Fruit fly (Drosophila melanogaster) whole organism, embryonic: ENCODE results near the gene tutl.

ENCODE experiments used
- Abd-B ChIP-seq: fragments of 200-800 bp; sonication (Bioruptor generic); optimal IDR thresholded peaks from 2 replicates; lab custom pipeline; 2018; ENCODE audit warnings: missing biosample characterization, mild to moderate bottlenecking, missing genetic modification characterization, moderate library complexity
- Adf1 ChIP-seq: fragments of 200-800 bp; sonication (Bioruptor generic); IDR thresholded peaks from 2 replicates; pipeline ENCODE4 v1.3.6; 2022; ENCODE audit warnings: missing biosample characterization, missing genetic modification characterization
- Antp ChIP-seq: fragments of 200-800 bp; sonication (Bioruptor generic); optimal IDR thresholded peaks from 3 replicates; lab custom pipeline; 2016; ENCODE audit warnings: missing biosample characterization, missing genetic modification characterization
- Bdp1 ChIP-seq: fragments of 200-800 bp; sonication (Bioruptor generic); optimal IDR thresholded peaks from 3 replicates; lab custom pipeline; 2016; ENCODE audit warnings: missing biosample characterization, missing genetic modification characterization
- C15 ChIP-seq: fragments of 200-800 bp; sonication (Bioruptor generic); IDR thresholded peaks from 3 replicates; pipeline ENCODE4 v1.3.6; 2022; ENCODE audit warnings: missing biosample characterization, missing genetic modification characterization
- CG10147 ChIP-seq: fragments of 200-800 bp; sonication (Bioruptor generic); optimal IDR thresholded peaks from 2 replicates; lab custom pipeline; 2019; ENCODE audit warnings: missing biosample characterization, mild to moderate bottlenecking, missing genetic modification characterization, moderate library complexity
- CG10462 ChIP-seq: fragments of 200-800 bp; sonication (Bioruptor generic); optimal IDR thresholded peaks from 2 replicates; lab custom pipeline; 2016; ENCODE audit warnings: missing biosample characterization, missing genetic modification characterization
- CG10654 ChIP-seq: fragments of 200-800 bp; sonication (Bioruptor generic); optimal IDR thresholded peaks from 2 replicates; lab custom pipeline; 2016; ENCODE audit warnings: missing biosample characterization, missing genetic modification characterization
- CG11085 ChIP-seq: fragments of 200-800 bp; sonication (Bioruptor generic); IDR thresholded peaks from 2 replicates; pipeline ENCODE4 v1.3.6; 2022; ENCODE audit warnings: missing biosample characterization, missing genetic modification characterization
- CG11456 ChIP-seq: fragments of 200-800 bp; sonication (Bioruptor generic); IDR thresholded peaks from 3 replicates; pipeline ENCODE4 v1.3.6; 2022; ENCODE audit warnings: missing biosample characterization, missing genetic modification characterization
- CG14050 ChIP-seq: fragments of 200-800 bp; sonication (Bioruptor generic); IDR thresholded peaks from 3 replicates; pipeline ENCODE4 v1.3.6; 2022; ENCODE audit warnings: missing biosample characterization, missing genetic modification characterization
- CG15696 ChIP-seq: fragments of 200-800 bp; sonication (Bioruptor generic); optimal IDR thresholded peaks from 2 replicates; lab custom pipeline; 2019; ENCODE audit warnings: missing biosample characterization, mild to moderate bottlenecking, missing genetic modification characterization, moderate library complexity
- CG1602 ChIP-seq: fragments of 200-800 bp; sonication (Bioruptor generic); optimal IDR thresholded peaks from 3 replicates; lab custom pipeline; 2016; ENCODE audit warnings: missing biosample characterization, missing genetic modification characterization
- CG17612 ChIP-seq: fragments of 200-800 bp; sonication (Bioruptor generic); IDR thresholded peaks from 2 replicates; pipeline ENCODE4 v1.3.6; 2022; ENCODE audit warnings: missing biosample characterization, missing genetic modification characterization
- CG17829 ChIP-seq: fragments of 200-800 bp; optimal IDR thresholded peaks from 2 replicates; lab custom pipeline; 2019; ENCODE audit warnings: missing biosample characterization, mild to moderate bottlenecking, missing genetic modification characterization, moderate library complexity
- CG18599 ChIP-seq: fragments of 200-800 bp; sonication (Bioruptor generic); optimal IDR thresholded peaks from 3 replicates; lab custom pipeline; 2017; ENCODE audit warnings: missing biosample characterization, missing genetic modification characterization, mild to moderate bottlenecking, moderate library complexity, missing genetic modification reagents
- CG34422 ChIP-seq: fragments of 200-800 bp; sonication (Bioruptor generic); IDR thresholded peaks from 3 replicates; pipeline ENCODE4 v1.3.6; 2022; ENCODE audit warnings: missing biosample characterization, missing genetic modification characterization
- CG4328 ChIP-seq: fragments of 200-800 bp; sonication (Bioruptor generic); optimal IDR thresholded peaks from 3 replicates; lab custom pipeline; 2017; ENCODE audit warnings: missing biosample characterization, missing genetic modification reagents, missing genetic modification characterization
- CG4730 ChIP-seq: fragments of 200-800 bp; sonication (Bioruptor generic); IDR thresholded peaks from 2 replicates; pipeline ENCODE4 v1.3.6; 2022; ENCODE audit warnings: missing biosample characterization, missing genetic modification characterization
- CG6813 ChIP-seq: fragments of 200-800 bp; sonication (Bioruptor generic); optimal IDR thresholded peaks from 2 replicates; lab custom pipeline; 2017; ENCODE audit warnings: missing biosample characterization, missing genetic modification characterization, mild to moderate bottlenecking, moderate library complexity, missing genetic modification reagents
- CG9727 ChIP-seq: fragments of 200-800 bp; sonication (Bioruptor generic); optimal IDR thresholded peaks from 3 replicates; lab custom pipeline; 2017; ENCODE audit warnings: missing biosample characterization, mild to moderate bottlenecking, missing genetic modification characterization
- CHES-1-like ChIP-seq: fragments of 200-800 bp; sonication (Bioruptor generic); optimal IDR thresholded peaks from 2 replicates; lab custom pipeline; 2016; ENCODE audit warnings: missing biosample characterization, missing genetic modification characterization
- D19A ChIP-seq: fragments of 200-800 bp; optimal IDR thresholded peaks from 3 replicates; lab custom pipeline; 2019; ENCODE audit warnings: missing biosample characterization, mild to moderate bottlenecking, missing genetic modification characterization, moderate library complexity
- Dbx ChIP-seq: fragments of 200-800 bp; sonication (Bioruptor generic); IDR thresholded peaks from 3 replicates; pipeline ENCODE4 v1.3.6; 2022; ENCODE audit warnings: missing biosample characterization, missing genetic modification characterization
- Doc3 ChIP-seq: fragments of 200-800 bp; sonication (Bioruptor generic); IDR thresholded peaks from 3 replicates; pipeline ENCODE4 v1.3.6; 2022; ENCODE audit warnings: missing biosample characterization, missing genetic modification characterization; ENCODE audit not compliant: partially characterized antibody
- E2f1 ChIP-seq: fragments of 200-800 bp; sonication (Bioruptor generic); IDR thresholded peaks from 2 replicates; pipeline ENCODE4 v1.3.6; 2022; ENCODE audit warnings: missing biosample characterization, missing genetic modification characterization
- Hey ChIP-seq: fragments of 200-800 bp; sonication (Bioruptor generic); optimal IDR thresholded peaks from 3 replicates; lab custom pipeline; 2018; ENCODE audit warnings: missing biosample characterization, mild to moderate bottlenecking, missing genetic modification characterization
- Myb ChIP-seq: fragments of 200-800 bp; sonication (Bioruptor generic); optimal IDR thresholded peaks from 2 replicates; lab custom pipeline; 2016; ENCODE audit warnings: missing biosample characterization, missing genetic modification characterization
- abd-A ChIP-seq: fragments of 200-800 bp; sonication (Bioruptor generic); optimal IDR thresholded peaks from 3 replicates; lab custom pipeline; 2019; ENCODE audit warnings: missing biosample characterization, mild to moderate bottlenecking, missing genetic modification characterization, moderate library complexity
- btn ChIP-seq: fragments of 200-800 bp; sonication (Bioruptor generic); optimal IDR thresholded peaks from 2 replicates; lab custom pipeline; 2016; ENCODE audit warnings: missing biosample characterization, missing genetic modification characterization
- cas ChIP-seq: fragments of 200-800 bp; sonication (Bioruptor generic); IDR thresholded peaks from 2 replicates; pipeline ENCODE4 v1.3.6; 2022; ENCODE audit warnings: missing biosample characterization, missing genetic modification characterization
- cg ChIP-seq: fragments of 200-800 bp; sonication (Bioruptor generic); optimal IDR thresholded peaks from 3 replicates; lab custom pipeline; 2019; ENCODE audit warnings: missing biosample characterization, mild to moderate bottlenecking, missing genetic modification characterization, moderate library complexity
- dan ChIP-seq: fragments of 200-800 bp; sonication (Bioruptor generic); IDR thresholded peaks from 2 replicates; pipeline ENCODE4 v1.3.6; 2022; ENCODE audit warnings: missing biosample characterization, missing genetic modification characterization
- ems ChIP-seq: fragments of 200-800 bp; sonication (Bioruptor generic); optimal IDR thresholded peaks from 3 replicates; lab custom pipeline; 2016; ENCODE audit warnings: missing biosample characterization, missing genetic modification characterization
- eyg ChIP-seq: fragments of 200-800 bp; sonication (Bioruptor generic); optimal IDR thresholded peaks from 3 replicates; lab custom pipeline; 2016; ENCODE audit warnings: missing biosample characterization, missing genetic modification characterization
- fd96Cb ChIP-seq: fragments of 200-800 bp; sonication (Bioruptor generic); optimal IDR thresholded peaks from 2 replicates; lab custom pipeline; 2018; ENCODE audit warnings: missing biosample characterization, mild to moderate bottlenecking, missing genetic modification characterization, moderate library complexity
- fru ChIP-seq: fragments of >200 bp; optimal IDR thresholded peaks from 2 replicates; lab custom pipeline; 2017
- ftz-f1 ChIP-seq: fragments of 200-800 bp; sonication (Bioruptor generic); optimal IDR thresholded peaks from 2 replicates; lab custom pipeline; 2016; ENCODE audit warnings: missing biosample characterization, missing genetic modification characterization
- her ChIP-seq: fragments of 200-800 bp; sonication (Bioruptor generic); optimal IDR thresholded peaks from 2 replicates; lab custom pipeline; 2016; ENCODE audit warnings: missing biosample characterization, missing genetic modification characterization
- jumu ChIP-seq: fragments of 200-800 bp; sonication (Bioruptor generic); optimal IDR thresholded peaks from 3 replicates; lab custom pipeline; 2016; ENCODE audit warnings: missing biosample characterization, missing genetic modification characterization
- oc ChIP-seq: fragments of 200-800 bp; sonication (Bioruptor generic); optimal IDR thresholded peaks from 2 replicates; lab custom pipeline; 2018; ENCODE audit warnings: missing biosample characterization, mild to moderate bottlenecking, missing genetic modification characterization, moderate library complexity
- pzg ChIP-seq: fragments of 200-800 bp; sonication (Bioruptor generic); optimal IDR thresholded peaks from 3 replicates; lab custom pipeline; 2018; ENCODE audit warnings: missing biosample characterization, mild to moderate bottlenecking, missing genetic modification characterization, moderate library complexity
- scrt ChIP-seq: fragments of 200-800 bp; sonication (Bioruptor generic); optimal IDR thresholded peaks from 2 replicates; lab custom pipeline; 2018; ENCODE audit warnings: missing biosample characterization, mild to moderate bottlenecking, missing genetic modification characterization, moderate library complexity
- sim ChIP-seq: fragments of 200-800 bp; sonication (Bioruptor generic); IDR thresholded peaks from 2 replicates; pipeline ENCODE4 v1.3.6; 2022; ENCODE audit warnings: missing biosample characterization, missing genetic modification characterization
- slou ChIP-seq: fragments of 200-800 bp; sonication (Bioruptor generic); optimal IDR thresholded peaks from 3 replicates; lab custom pipeline; 2016; ENCODE audit warnings: missing biosample characterization, missing genetic modification characterization
- tap ChIP-seq: fragments of 200-800 bp; optimal IDR thresholded peaks from 3 replicates; lab custom pipeline; 2019; ENCODE audit warnings: missing biosample characterization, mild to moderate bottlenecking, missing genetic modification characterization, moderate library complexity
- tna ChIP-seq: fragments of 200-800 bp; sonication (Bioruptor generic); IDR thresholded peaks from 2 replicates; pipeline ENCODE4 v1.3.6; 2022; ENCODE audit warnings: missing biosample characterization, missing genetic modification characterization; ENCODE audit not compliant: partially characterized antibody
- tx ChIP-seq: fragments of 200-800 bp; sonication (Bioruptor generic); optimal IDR thresholded peaks from 2 replicates; lab custom pipeline; 2016; ENCODE audit warnings: missing biosample characterization, missing genetic modification characterization
- wdn ChIP-seq: fragments of 200-800 bp; sonication (Bioruptor generic); IDR thresholded peaks from 2 replicates; pipeline ENCODE4 v1.3.6; 2022; ENCODE audit warnings: missing biosample characterization, missing genetic modification characterization
- yki ChIP-seq: fragments of >200 bp; optimal IDR thresholded peaks from 3 replicates; lab custom pipeline; 2018
- z ChIP-seq: fragments of 200-800 bp; sonication (Bioruptor generic); IDR thresholded peaks from 3 replicates; pipeline ENCODE4 v1.3.6; 2022; ENCODE audit warnings: missing biosample characterization, missing genetic modification characterization

The tutl gene

DNA sequence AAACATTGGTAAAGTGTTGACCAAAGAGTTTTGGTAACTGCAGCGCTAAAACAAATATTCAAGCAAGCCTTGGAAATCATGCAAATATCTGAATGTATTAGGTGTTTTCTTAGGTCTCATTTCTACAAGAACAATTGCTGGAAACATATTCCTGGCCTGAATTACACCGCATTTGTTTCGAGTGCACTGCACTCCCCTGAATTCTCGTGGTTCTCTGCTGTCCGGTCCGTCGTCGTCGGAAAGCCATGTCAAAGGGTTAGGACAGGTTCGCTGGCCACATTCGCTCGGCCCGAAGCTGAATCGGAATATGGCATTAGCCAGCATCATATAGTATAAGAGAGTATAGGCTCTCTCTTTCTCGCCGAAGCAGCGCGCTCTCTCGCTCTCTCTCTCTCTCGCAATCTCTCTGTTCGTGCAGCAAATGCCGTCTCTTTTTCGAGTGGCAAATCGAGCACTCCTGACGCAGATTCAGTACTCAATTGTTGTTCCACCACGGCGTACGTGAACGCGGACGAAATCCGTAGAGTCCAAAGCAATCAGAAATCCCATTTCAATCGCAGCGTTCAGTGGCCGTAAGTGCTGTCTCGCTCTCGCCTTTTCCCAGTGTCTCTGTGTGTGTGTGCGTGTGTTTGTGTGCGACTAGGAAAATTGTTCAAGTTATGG is at the start of gene tutl (continued):
- TF ChIP-seq CG6813 (GFP tag; lab: Kevin White, UChicago) (peak; percentile 65), abd-A (tag; lab: Kevin White, UChicago) (peak; percentile 68), z (GFP tag; lab: Robert Waterston, UW) (peak; percentile 85), CG1602 (GFP tag; lab: Kevin White, UChicago) (peak; percentile 86), CG11085 (GFP tag; lab: Robert Waterston, UW) (peak; percentile 45; the same call in 1 of the 2 replicates), wdn (GFP tag; lab: Robert Waterston, UW) (peak; percentile 77; the same call in 1 of the 2 replicates), tna (GFP tag; lab: Robert Waterston, UW) (no peak), Abd-B (GFP tag; lab: Kevin White, UChicago) (peak; percentile 60), cas (GFP tag; lab: Robert Waterston, UW) (0 out of 2 replicates have a peak, but pooled peaks have one; percentile 20), tx (GFP tag; lab: Kevin White, UChicago) (peak; percentile 86), fd96Cb (peak; percentile 79), ems (GFP tag; lab: Kevin White, UChicago) (peak; percentile 75), pzg (GFP tag; lab: Kevin White, UChicago) (no peak), CG14050 (GFP tag; lab: Robert Waterston, UW) (peak; percentile 74), yki (peak; percentile 96), CG17829 (peak; percentile 82), C15 (peak; percentile 35; the same call in 1 of the 3 replicates), CG18599 (GFP tag; lab: Kevin White, UChicago) (peak; percentile 85), Doc3 (no peak), oc (peak; percentile 38), jumu (GFP tag; lab: Kevin White, UChicago) (peak; percentile 90), CHES-1-like (GFP tag; lab: Kevin White, UChicago) (peak; percentile 76), Dbx (GFP tag; lab: Robert Waterston, UW) (peak; percentile 82), tap (tag; lab: Kevin White, UChicago) (peak; percentile 17), CG10147 (GFP tag; lab: Kevin White, UChicago) (peak; percentile 71), D19A (tag; lab: Kevin White, UChicago) (peak; percentile 73), CG10462 (GFP tag; lab: Kevin White, UChicago) (peak; percentile 68), CG17612 (GFP tag; lab: Robert Waterston, UW) (peak; percentile 39; the same call in 1 of the 2 replicates), her (GFP tag; lab: Kevin White, UChicago) (peak; percentile 83), CG15696 (peak; percentile 81), btn (peak; percentile 83), Antp (GFP tag; lab: Kevin White, UChicago) (peak; percentile 91), Bdp1 (GFP tag; lab: Kevin White, UChicago) (peak; percentile 70), eyg (peak; percentile 75), CG34422 (GFP tag; lab: Robert Waterston, UW) (peak; percentile 79), E2f1 (peak; percentile 77), Hey (no peak), slou (GFP tag; lab: Kevin White, UChicago) (peak; percentile 64), CG9727 (peak; percentile 87), fru (lab: Kevin White, UChicago) (no peak), ftz-f1 (GFP tag; lab: Kevin White, UChicago) (no peak), CG4730 (peak; percentile 78), CG10654 (GFP tag; lab: Kevin White, UChicago) (peak; percentile 72), cg (peak; percentile 88), sim (GFP tag; lab: Robert Waterston, UW) (0 out of 2 replicates have a peak, but pooled peaks have one; percentile 3), CG4328 (GFP tag; lab: Kevin White, UChicago) (peak; percentile 10), CG11456 (peak; percentile 85), scrt (peak; percentile 55), dan (GFP tag; lab: Robert Waterston, UW) (peak; percentile 69), Adf1 (GFP tag; lab: Robert Waterston, UW) (no peak; the same call in none of the 2 replicates), Myb (GFP tag; lab: Kevin White, UChicago) (peak; percentile 72)
